Fruit fly (Drosophila melanogaster) whole organism, embryonic: ENCODE data around the gene Trf4-2.

Experiments used
- Awh ChIP-seq: fragments of 200-800 bp; sonication (Bioruptor generic); IDR thresholded peaks from 2 replicates; pipeline ENCODE4, ENCODE4 v1.3.6; 2022; ENCODE audit warnings: missing biosample characterization, missing genetic modification characterization
- CG10147 ChIP-seq: fragments of 200-800 bp; sonication (Bioruptor generic); optimal IDR thresholded peaks from 2 replicates; lab custom pipeline; 2019; ENCODE audit warnings: missing biosample characterization, mild to moderate bottlenecking, missing genetic modification characterization, moderate library complexity
- CG12659 ChIP-seq: fragments of 200-800 bp; sonication (Bioruptor generic); optimal IDR thresholded peaks from 3 replicates; lab custom pipeline; 2017; ENCODE audit warnings: mild to moderate bottlenecking, missing biosample characterization, missing genetic modification reagents, missing genetic modification characterization
- CG13296 ChIP-seq: fragments of 200-800 bp; sonication (Bioruptor generic); optimal IDR thresholded peaks from 3 replicates; lab custom pipeline; 2018; ENCODE audit warnings: missing biosample characterization, mild to moderate bottlenecking, missing genetic modification characterization
- CG13424 ChIP-seq: fragments of 200-800 bp; sonication (Bioruptor generic); optimal IDR thresholded peaks from 2 replicates; lab custom pipeline; 2019; ENCODE audit warnings: missing biosample characterization, mild to moderate bottlenecking, missing genetic modification characterization, moderate library complexity
- CG14014 ChIP-seq: fragments of 200-800 bp; sonication (Bioruptor generic); IDR thresholded peaks from 2 replicates; pipeline ENCODE4 v1.3.6; 2022; ENCODE audit warnings: missing biosample characterization, missing genetic modification characterization
- CG14710 ChIP-seq: fragments of 200-800 bp; sonication (Bioruptor generic); optimal IDR thresholded peaks from 3 replicates; lab custom pipeline; 2019; ENCODE audit warnings: missing biosample characterization, mild to moderate bottlenecking, missing genetic modification characterization, moderate library complexity
- CG15514 ChIP-seq: fragments of 200-800 bp; sonication (Bioruptor generic); optimal IDR thresholded peaks from 3 replicates; lab custom pipeline; 2017; ENCODE audit warnings: missing biosample characterization, missing genetic modification characterization, mild to moderate bottlenecking, moderate library complexity, missing genetic modification reagents
- CG16813 ChIP-seq: fragments of 200-800 bp; sonication (Bioruptor generic); IDR thresholded peaks from 3 replicates; pipeline ENCODE4 v1.3.6; 2022; ENCODE audit warnings: missing biosample characterization, missing genetic modification characterization; ENCODE audit not compliant: partially characterized antibody
- CG17829 ChIP-seq: fragments of 200-800 bp; optimal IDR thresholded peaks from 2 replicates; lab custom pipeline; 2019; ENCODE audit warnings: missing biosample characterization, mild to moderate bottlenecking, missing genetic modification characterization, moderate library complexity
- CG1792 ChIP-seq: fragments of 200-800 bp; sonication (Bioruptor generic); optimal IDR thresholded peaks from 2 replicates; lab custom pipeline; 2016; ENCODE audit warnings: missing biosample characterization, missing genetic modification characterization
- CG2116 ChIP-seq: fragments of 200-800 bp; sonication (Bioruptor generic); optimal IDR thresholded peaks from 3 replicates; lab custom pipeline; 2018; ENCODE audit warnings: missing biosample characterization, mild to moderate bottlenecking, missing genetic modification characterization
- CG4282 ChIP-seq: fragments of 200-800 bp; sonication (Bioruptor generic); optimal IDR thresholded peaks from 2 replicates; lab custom pipeline; 2016; ENCODE audit warnings: missing biosample characterization, missing genetic modification characterization
- CG6791 ChIP-seq: fragments of 200-800 bp; sonication (Bioruptor generic); IDR thresholded peaks from 3 replicates; pipeline ENCODE4 v1.3.6; 2022; ENCODE audit warnings: missing biosample characterization, missing genetic modification characterization; ENCODE audit not compliant: partially characterized antibody
- CG9797 ChIP-seq: fragments of 200-800 bp; sonication (Bioruptor generic); optimal IDR thresholded peaks from 3 replicates; lab custom pipeline; 2018; ENCODE audit warnings: missing biosample characterization, mild to moderate bottlenecking, missing genetic modification characterization
- CoRest ChIP-seq: fragments of 200-800 bp; sonication (Bioruptor generic); optimal IDR thresholded peaks from 3 replicates; lab custom pipeline; 2018; ENCODE audit warnings: missing biosample characterization, mild to moderate bottlenecking, missing genetic modification characterization, moderate library complexity
- Dll ChIP-seq: fragments of 200-800 bp; sonication (Bioruptor generic); IDR thresholded peaks from 4 replicates; pipeline ENCODE4 v1.3.6; 2022; ENCODE audit warnings: missing biosample characterization, missing genetic modification characterization; ENCODE audit not compliant: partially characterized antibody
- Dref ChIP-seq: fragments of 200-800 bp; sonication (Bioruptor generic); IDR thresholded peaks from 2 replicates; pipeline ENCODE4 v1.3.6; 2022; ENCODE audit warnings: missing biosample characterization, missing genetic modification characterization
- E2f2 ChIP-seq: fragments of 200-800 bp; sonication (Bioruptor generic); IDR thresholded peaks from 2 replicates; pipeline ENCODE4 v1.3.6; 2022; ENCODE audit warnings: missing biosample characterization, missing genetic modification characterization
- Ets97D ChIP-seq: fragments of 200-800 bp; sonication (Bioruptor generic); optimal IDR thresholded peaks from 3 replicates; lab custom pipeline; 2016; ENCODE audit warnings: missing biosample characterization, missing genetic modification characterization
- Fer2 ChIP-seq: fragments of 200-800 bp; sonication (Bioruptor generic); optimal IDR thresholded peaks from 2 replicates; lab custom pipeline; 2018; ENCODE audit warnings: missing biosample characterization, mild to moderate bottlenecking, missing genetic modification characterization, moderate library complexity
- HHEX ChIP-seq: fragments of 200-800 bp; sonication (Bioruptor generic); optimal IDR thresholded peaks from 3 replicates; lab custom pipeline; 2017; ENCODE audit warnings: missing biosample characterization, mild to moderate bottlenecking, missing genetic modification characterization, missing genetic modification reagents
- HLH4C ChIP-seq: fragments of 200-800 bp; sonication (Bioruptor generic); IDR thresholded peaks from 3 replicates; pipeline ENCODE4 v1.3.6; 2022; ENCODE audit warnings: missing biosample characterization, missing genetic modification characterization; ENCODE audit not compliant: partially characterized antibody
- HLHmδ ChIP-seq: fragments of 200-800 bp; sonication (Bioruptor generic); optimal IDR thresholded peaks from 2 replicates; lab custom pipeline; 2018; ENCODE audit warnings: missing biosample characterization, mild to moderate bottlenecking, missing genetic modification characterization, moderate library complexity
- HmgD ChIP-seq: fragments of 200-800 bp; sonication (Bioruptor generic); optimal IDR thresholded peaks from 3 replicates; lab custom pipeline; 2016; ENCODE audit warnings: missing biosample characterization, missing genetic modification characterization
- HmgZ ChIP-seq: fragments of 200-800 bp; sonication (Bioruptor generic); optimal IDR thresholded peaks from 2 replicates; lab custom pipeline; 2018; ENCODE audit warnings: missing biosample characterization, mild to moderate bottlenecking, missing genetic modification characterization
- Hmx ChIP-seq: fragments of 200-800 bp; sonication (Bioruptor generic); optimal IDR thresholded peaks from 2 replicates; lab custom pipeline; 2016; ENCODE audit warnings: missing biosample characterization, missing genetic modification characterization
- MESR4 ChIP-seq: fragments of 200-800 bp; sonication (Bioruptor generic); optimal IDR thresholded peaks from 2 replicates; lab custom pipeline; 2018; ENCODE audit warnings: missing biosample characterization, mild to moderate bottlenecking, missing genetic modification characterization, moderate library complexity
- MTF-1 ChIP-seq: fragments of 200-800 bp; sonication (Bioruptor generic); optimal IDR thresholded peaks from 2 replicates; lab custom pipeline; 2018; ENCODE audit warnings: missing biosample characterization, mild to moderate bottlenecking, missing genetic modification characterization, borderline replicate concordance
- Nf-YC ChIP-seq: fragments of 200-800 bp; optimal IDR thresholded peaks from 3 replicates; lab custom pipeline; 2019; ENCODE audit warnings: missing biosample characterization, mild to moderate bottlenecking, missing genetic modification characterization, moderate library complexity
- Pdp1 ChIP-seq, 2 experiments: fragments of 200-800 bp; sonication (Bioruptor generic); optimal IDR thresholded peaks; 3 replicates each; lab custom pipeline; 2016; ENCODE audit warnings: missing biosample characterization in 2 of 2, missing genetic modification characterization in 2 of 2, mild to moderate bottlenecking in 1 of 2, moderate library complexity in 1 of 2
- Sox100B ChIP-seq: fragments of 200-800 bp; sonication (Bioruptor generic); optimal IDR thresholded peaks from 3 replicates; lab custom pipeline; 2018; ENCODE audit warnings: missing biosample characterization, mild to moderate bottlenecking, missing genetic modification characterization
- Sry-δ ChIP-seq: fragments of 200-800 bp; sonication (Bioruptor generic); optimal IDR thresholded peaks from 2 replicates; lab custom pipeline; 2016; ENCODE audit warnings: missing biosample characterization, missing genetic modification characterization
- aop ChIP-seq: fragments of 200-800 bp; sonication (Bioruptor generic); IDR thresholded peaks from 2 replicates; pipeline ENCODE4 v1.3.6; 2022; ENCODE audit warnings: missing biosample characterization, missing genetic modification characterization
- ato ChIP-seq: fragments of 200-800 bp; sonication (Bioruptor generic); IDR thresholded peaks from 2 replicates; pipeline ENCODE4 v1.3.6; 2022; ENCODE audit warnings: missing biosample characterization, missing genetic modification characterization; ENCODE audit not compliant: partially characterized antibody
- bbx ChIP-seq: fragments of 200-800 bp; sonication (Bioruptor generic); IDR thresholded peaks from 2 replicates; pipeline ENCODE4 v1.3.6; 2022; ENCODE audit warnings: missing biosample characterization, missing genetic modification characterization; ENCODE audit not compliant: partially characterized antibody
- chinmo ChIP-seq: fragments of 200-800 bp; sonication (Bioruptor generic); IDR thresholded peaks from 4 replicates; pipeline ENCODE4 v1.3.6; 2022; ENCODE audit warnings: missing biosample characterization, missing genetic modification characterization; ENCODE audit not compliant: partially characterized antibody
- gce ChIP-seq: fragments of 200-800 bp; sonication (Bioruptor generic); IDR thresholded peaks from 3 replicates; pipeline ENCODE4 v1.3.6; 2022; ENCODE audit warnings: missing biosample characterization, missing genetic modification characterization
- gfzf ChIP-seq: fragments of 200-800 bp; sonication (Bioruptor generic); optimal IDR thresholded peaks from 2 replicates; lab custom pipeline; 2016; ENCODE audit warnings: missing biosample characterization, mild to moderate bottlenecking, missing genetic modification characterization, moderate library complexity
- knrl ChIP-seq: fragments of 200-800 bp; sonication (Bioruptor generic); IDR thresholded peaks from 3 replicates; pipeline ENCODE4 v1.3.6; 2022; ENCODE audit warnings: missing biosample characterization, missing genetic modification characterization; ENCODE audit not compliant: partially characterized antibody
- nerfin-1 ChIP-seq: fragments of 200-800 bp; sonication (Bioruptor generic); optimal IDR thresholded peaks from 3 replicates; lab custom pipeline; 2019; ENCODE audit warnings: missing biosample characterization, mild to moderate bottlenecking, missing genetic modification characterization, moderate library complexity
- nmo ChIP-seq: fragments of 200-800 bp; sonication (Bioruptor generic); optimal IDR thresholded peaks from 2 replicates; lab custom pipeline; 2018; ENCODE audit warnings: missing biosample characterization, mild to moderate bottlenecking, missing genetic modification characterization, moderate library complexity
- pum ChIP-seq: fragments of 200-800 bp; sonication (Bioruptor generic); optimal IDR thresholded peaks from 2 replicates; lab custom pipeline; 2016; ENCODE audit warnings: missing biosample characterization, missing genetic modification characterization
- row ChIP-seq: fragments of 200-800 bp; sonication (Bioruptor generic); IDR thresholded peaks from 3 replicates; pipeline ENCODE4 v1.3.6; 2022; ENCODE audit warnings: missing biosample characterization, missing genetic modification characterization
- slbo ChIP-seq: fragments of 200-800 bp; sonication (Bioruptor generic); IDR thresholded peaks from 2 replicates; pipeline ENCODE4 v1.3.6; 2022; ENCODE audit warnings: missing biosample characterization, missing genetic modification characterization
- tna ChIP-seq: fragments of 200-800 bp; sonication (Bioruptor generic); IDR thresholded peaks from 2 replicates; pipeline ENCODE4 v1.3.6; 2022; ENCODE audit warnings: missing biosample characterization, missing genetic modification characterization; ENCODE audit not compliant: partially characterized antibody
- unc-4 ChIP-seq: fragments of 200-800 bp; sonication (Bioruptor generic); IDR thresholded peaks from 2 replicates; pipeline ENCODE4 v1.3.6; 2022; ENCODE audit warnings: missing biosample characterization, missing genetic modification characterization; ENCODE audit not compliant: partially characterized antibody
- vnd ChIP-seq: fragments of 200-800 bp; sonication (Bioruptor generic); IDR thresholded peaks from 3 replicates; pipeline ENCODE4 v1.3.6; 2022; ENCODE audit warnings: missing biosample characterization, missing genetic modification characterization; ENCODE audit not compliant: partially characterized antibody

Gene Trf4-2

dm6 chr3R:24938049-24938448 is 13.0 kb downstream of the Trf4-2 start, which contains the start of gene Osbp (continued):
- TF ChIP-seq CG2116 (GFP tag; lab: Kevin White, UChicago) (peak; percentile 71), knrl (GFP tag; lab: Robert Waterston, UW) (peak; percentile 55), Ets97D (peak; percentile 60), MTF-1 (GFP tag; lab: Kevin White, UChicago) (peak; percentile 36), Sox100B (no peak), CG9797 (GFP tag; lab: Kevin White, UChicago) (peak; percentile 79), Dll (GFP tag; lab: Robert Waterston, UW) (peak; percentile 58; the same call in 2 of the 4 replicates), CoRest (tag; lab: Kevin White, UChicago) (peak; percentile 58), ato (GFP tag; lab: Robert Waterston, UW) (peak; percentile 58; the same call in 1 of the 2 replicates), row (GFP tag; lab: Robert Waterston, UW) (peak; percentile 41; the same call in 2 of the 3 replicates), HHEX (GFP tag; lab: Kevin White, UChicago) (no peak), Hmx (GFP tag; lab: Kevin White, UChicago) (no peak), Sry-δ (GFP tag; lab: Kevin White, UChicago) (peak; percentile 51), CG6791 (GFP tag; lab: Robert Waterston, UW) (peak; percentile 75), pum (no peak), Dref (GFP tag; lab: Robert Waterston, UW) (peak; percentile 94), MESR4 (GFP tag; lab: Kevin White, UChicago) (peak; percentile 94), gce (GFP tag; lab: Robert Waterston, UW) (0 out of 3 replicates have a peak, but pooled peaks have one; percentile 5), HLH4C (GFP tag; lab: Robert Waterston, UW) (peak; percentile 57; the same call in 2 of the 3 replicates), CG14710 (tag; lab: Kevin White, UChicago) (peak; percentile 40), Awh (GFP tag; lab: Robert Waterston, UW) (no peak), CG4282 (GFP tag; lab: Kevin White, UChicago) (no peak), CG15514 (GFP tag; lab: Kevin White, UChicago) (peak; percentile 71), gfzf (GFP tag; lab: Kevin White, UChicago) (peak; percentile 79), E2f2 (peak; percentile 88), CG12659 (GFP tag; lab: Kevin White, UChicago) (peak; percentile 44), HmgD (GFP tag; lab: Kevin White, UChicago) (peak; percentile 9), aop (GFP tag; lab: Robert Waterston, UW) (peak; percentile 59; the same call in 1 of the 2 replicates), nerfin-1 (peak; percentile 6), tna (GFP tag; lab: Robert Waterston, UW) (peak; percentile 63), chinmo (GFP tag; lab: Robert Waterston, UW) (peak; percentile 68; the same call in 1 of the 4 replicates), Pdp1 (GFP tag; optimal IDR thresholded peaks at IDR 0.05; lab: Kevin White, UChicago) (peak in 1 of 2 experiments; percentile 7), CG16813 (peak; percentile 62), CG10147 (no peak), bbx (GFP tag; lab: Robert Waterston, UW) (peak; percentile 72), HLHmδ (GFP tag; lab: Kevin White, UChicago) (peak; percentile 7), vnd (peak; percentile 54; the same call in 2 of the 3 replicates), CG14014 (GFP tag; lab: Robert Waterston, UW) (peak; percentile 31; the same call in 1 of the 2 replicates), nmo (GFP tag; lab: Kevin White, UChicago) (peak; percentile 16), CG13424 (tag; lab: Kevin White, UChicago) (no peak), CG1792 (no peak), CG17829 (tag; lab: Kevin White, UChicago) (peak; percentile 36), HmgZ (tag; lab: Kevin White, UChicago) (peak; percentile 76), slbo (GFP tag; lab: Robert Waterston, UW) (0 out of 2 replicates have a peak, but pooled peaks have one; percentile 13), Fer2 (tag; lab: Kevin White, UChicago) (no peak), unc-4 (GFP tag; lab: Robert Waterston, UW) (peak; percentile 45), Nf-YC (tag; lab: Kevin White, UChicago) (peak; percentile 93), CG13296 (GFP tag; lab: Kevin White, UChicago) (peak; percentile 1)
